Worm (Caenorhabditis elegans): ENCODE data around the gene T13C5.10.

The T13C5.10 gene

ce11 chrX:6187848-6188247 lies at the start of gene T13C5.10:
Gene T13C5.10 (plus strand): TSS chrX:6188148.
- no peak for TF ChIP-seq F13H6.1 (tag; optimal IDR thresholded peaks at IDR 0.05)
- TF ChIP-seq ama-1 (optimal IDR thresholded peaks at IDR 0.05), result no peak
- no peak for TF ChIP-seq ztf-4 (tag; optimal IDR thresholded peaks at IDR 0.05)
- no peak for TF ChIP-seq nhr-129 (tag; optimal IDR thresholded peaks at IDR 0.05)
- TF ChIP-seq ceh-16 (tag; optimal IDR thresholded peaks at IDR 0.05), result no peak
- no peak for TF ChIP-seq nhr-21 (tag; optimal IDR thresholded peaks at IDR 0.05)
- TF ChIP-seq alr-1 (tag; optimal IDR thresholded peaks at IDR 0.05), result no peak
- TF ChIP-seq zag-1 (tag; optimal IDR thresholded peaks at IDR 0.05), result no peak

DNA sequence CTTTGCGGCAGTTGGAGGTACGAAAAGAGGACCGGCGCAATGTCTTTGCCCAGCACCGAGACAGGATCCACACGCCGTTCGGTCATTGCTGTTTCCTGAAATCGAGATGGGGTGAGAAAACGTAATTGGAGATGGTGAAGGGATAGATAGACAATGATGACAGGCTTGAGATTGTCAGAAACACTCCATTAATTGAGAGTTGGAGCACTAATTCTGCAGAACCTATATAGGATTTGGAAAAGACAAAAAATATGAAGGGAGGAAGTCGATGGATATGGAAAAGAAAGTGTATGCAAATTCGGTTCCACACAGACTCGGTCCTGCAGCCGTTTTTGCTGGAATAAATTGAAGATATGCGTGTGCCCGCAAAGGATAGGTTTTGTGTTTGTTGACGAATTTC lies 49.7 kb upstream of the T13C5.10 start, which contains the start of gene Y72A10A.1:
Gene Y72A10A.1 (minus strand): TSS at position 101 of the 400 bp plus-strand sequence.
- TF ChIP-seq ztf-4 (tag; optimal IDR thresholded peaks at IDR 0.05) (no peak), fos-1 (tag; optimal IDR thresholded peaks at IDR 0.05) (no peak), nhr-10 (tag; optimal IDR thresholded peaks at IDR 0.05) (no peak), egl-27 (tag; optimal IDR thresholded peaks at IDR 0.05) (no peak), aly-2 (tag; optimal IDR thresholded peaks at IDR 0.05) (no peak), ceh-82 (tag; optimal IDR thresholded peaks at IDR 0.05) (no peak), nhr-11 (tag; optimal IDR thresholded peaks at IDR 0.05) (no peak), dmd-4 (tag; optimal IDR thresholded peaks at IDR 0.05) (no peak), mdl-1 (tag; optimal IDR thresholded peaks at IDR 0.05) (no peak), zag-1 (tag; optimal IDR thresholded peaks at IDR 0.05) (no peak), unc-62 (GFP tag; optimal IDR thresholded peaks at IDR 0.05) (no peak), ceh-16 (tag; optimal IDR thresholded peaks at IDR 0.05) (no peak), nhr-21 (tag; optimal IDR thresholded peaks at IDR 0.05) (no peak), elt-3 (tag; optimal IDR thresholded peaks at IDR 0.05) (no peak), F13H6.1 (tag; optimal IDR thresholded peaks at IDR 0.05) (no peak), R02D3.7 (tag; optimal IDR thresholded peaks at IDR 0.05) (no peak), nhr-77 (tag; optimal IDR thresholded peaks at IDR 0.05) (no peak), lin-13 (GFP tag; optimal IDR thresholded peaks at IDR 0.05) (no peak), nhr-23 (tag; optimal IDR thresholded peaks at IDR 0.05) (no peak)

ce11 chrX:6145921-6146320 lies 42.0 kb upstream of the T13C5.10 start:
- TF ChIP-seq sem-4 (tag; optimal IDR thresholded peaks at IDR 0.05) (peak; percentile 18), nhr-23 (tag; optimal IDR thresholded peaks at IDR 0.05) (no peak), F13H6.1 (tag; optimal IDR thresholded peaks at IDR 0.05) (no peak)

- TF ChIP-seq nhr-23 (tag; optimal IDR thresholded peaks at IDR 0.05) (no peak), ztf-11 (tag; optimal IDR thresholded peaks at IDR 0.05) (no peak), zag-1 (tag; optimal IDR thresholded peaks at IDR 0.05) (no peak), nhr-77 (tag; optimal IDR thresholded peaks at IDR 0.05) (no peak), dmd-4 (tag; optimal IDR thresholded peaks at IDR 0.05) (no peak), unc-55 (GFP tag; optimal IDR thresholded peaks at IDR 0.05) (no peak), sem-4 (tag; optimal IDR thresholded peaks at IDR 0.05) (no peak), lsy-2 (tag; optimal IDR thresholded peaks at IDR 0.05) (no peak), snpc-4 (tag; optimal IDR thresholded peaks at IDR 0.05) (no peak), ZK546.5 (tag; optimal IDR thresholded peaks at IDR 0.05) (no peak), unc-62 (GFP tag; optimal IDR thresholded peaks at IDR 0.05) (no peak), sma-9 (GFP tag; optimal IDR thresholded peaks at IDR 0.05) (no peak), sma-9 (tag; optimal IDR thresholded peaks at IDR 0.05) (no peak), sma-3 (GFP tag; optimal IDR thresholded peaks at IDR 0.05) (no peak), ceh-82 (tag; optimal IDR thresholded peaks at IDR 0.05) (no peak), lin-39 (tag; optimal IDR thresholded peaks at IDR 0.05) (no peak), elt-3 (tag; optimal IDR thresholded peaks at IDR 0.05) (no peak), gmeb-1 (tag; optimal IDR thresholded peaks at IDR 0.05) (no peak)
These were observed 37.5 kb upstream of the T13C5.10 start, which contains the start of gene tag-275 for ce11 chrX:6150449-6150848. Gene tag-275 (minus strand): TSS chrX:6150549.

DNA sequence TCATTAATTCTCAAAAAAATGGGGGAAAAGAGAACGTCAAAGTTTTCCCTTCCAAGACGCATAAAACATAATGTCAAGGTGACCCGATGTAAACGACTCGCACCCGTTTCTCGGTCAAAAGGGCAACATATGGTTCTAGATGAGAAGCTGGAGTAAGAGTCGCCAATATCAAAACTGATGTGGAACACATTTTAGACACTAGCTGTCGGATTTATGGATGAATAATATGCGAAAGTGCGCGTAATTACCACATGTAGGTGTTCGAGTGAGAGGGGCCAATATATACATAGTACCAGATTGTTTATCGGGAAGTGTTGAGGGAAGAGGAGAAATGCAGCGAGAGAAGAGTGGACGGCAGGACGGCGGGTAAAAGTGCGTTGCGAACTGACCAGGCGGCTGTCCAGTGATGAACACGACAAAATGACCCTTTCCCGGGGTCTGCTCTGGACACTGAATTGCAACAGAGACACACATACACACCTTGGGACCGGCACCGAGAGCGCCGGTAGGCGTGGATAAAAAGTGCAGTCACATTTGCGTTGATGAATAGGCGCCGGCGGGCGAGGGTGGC lies 36.9 kb upstream of the T13C5.10 start:
- TF ChIP-seq lin-39 (tag; optimal IDR thresholded peaks at IDR 0.05), result no peak
- no peak for TF ChIP-seq zag-1 (tag; optimal IDR thresholded peaks at IDR 0.05)
- TF ChIP-seq aly-2 (tag; optimal IDR thresholded peaks at IDR 0.05), result no peak
- TF ChIP-seq gmeb-1 (tag; optimal IDR thresholded peaks at IDR 0.05), result no peak
- TF ChIP-seq elt-1 (tag; optimal IDR thresholded peaks at IDR 0.05), result no peak
- no peak for TF ChIP-seq C34F6.9 (tag; optimal IDR thresholded peaks at IDR 0.05)

Measured in whole organism, L2 larva.